Worm (Caenorhabditis elegans): ENCODE results near the gene sor-3.

- TF ChIP-seq sox-4 (tag; optimal IDR thresholded peaks at IDR 0.05) (no peak), ama-1 (optimal IDR thresholded peaks at IDR 0.05) (no peak), Y22D7AL.16 (tag; optimal IDR thresholded peaks at IDR 0.05) (no peak), tbx-2 (tag; optimal IDR thresholded peaks at IDR 0.05) (no peak), pqm-1 (tag; optimal IDR thresholded peaks at IDR 0.05) (no peak), dve-1 (tag; optimal IDR thresholded peaks at IDR 0.05) (no peak), lim-6 (tag; optimal IDR thresholded peaks at IDR 0.05) (no peak)
Observed at ce11 chrX:389566-389965, 36.1 kb downstream of the sor-3 start.

Measured in whole organism, late embryonic.